Worm (Caenorhabditis elegans) whole organism, L1 larva: ENCODE data around the gene C05E4.7.

Source experiments
- C34B4.2 ChIP-seq: sonication (generic microtip); optimal IDR thresholded peaks from 2 replicates; lab custom pipeline; 2017; ENCODE audit warnings: mild to moderate bottlenecking, missing genetic modification characterization, missing compliant biosample characterization
- aha-1 ChIP-seq: fragments of 150-350 bp; optimal IDR thresholded peaks from 2 replicates; lab custom pipeline; 2014; ENCODE audit warnings: missing biosample characterization, missing genetic modification characterization
- alr-1 ChIP-seq: fragments of 200-800 bp; sonication (Bioruptor generic); optimal IDR thresholded peaks from 2 replicates; lab custom pipeline; 2018; ENCODE audit warnings: borderline replicate concordance, mild to moderate bottlenecking, missing genetic modification characterization, missing compliant biosample characterization
- aly-2 ChIP-seq: fragments of 150-350 bp; optimal IDR thresholded peaks from 2 replicates; lab custom pipeline; 2014; ENCODE audit warnings: missing biosample characterization, missing genetic modification characterization
- ceh-63 ChIP-seq: fragments of 200-800 bp; sonication (Bioruptor generic); optimal IDR thresholded peaks from 2 replicates; lab custom pipeline; 2018; ENCODE audit warnings: mild to moderate bottlenecking, missing genetic modification characterization, missing compliant biosample characterization
- ceh-82 ChIP-seq, 3 experiments: fragments of 150-350 bp in 1 of 3; sonication (generic microtip) in 2 of 3; optimal IDR thresholded peaks; 2 replicates each; lab custom pipeline; 2014 to 2017; ENCODE audit warnings: missing biosample characterization in 3 of 3, missing genetic modification characterization in 3 of 3
- ceh-90 ChIP-seq: sonication (generic microtip); optimal IDR thresholded peaks from 2 replicates; lab custom pipeline; 2016; ENCODE audit warnings: missing genetic modification characterization, missing compliant biosample characterization
- ces-1 ChIP-seq: fragments of 150-350 bp; optimal IDR thresholded peaks from 2 replicates; lab custom pipeline; 2014; ENCODE audit warnings: missing biosample characterization, missing genetic modification reagents, missing genetic modification characterization
- dsc-1 ChIP-seq: sonication (generic microtip); optimal IDR thresholded peaks from 2 replicates; lab custom pipeline; 2016; ENCODE audit warnings: mild to moderate bottlenecking, missing genetic modification characterization, missing compliant biosample characterization
- efl-1 ChIP-seq, 4 experiments: fragments of 150-350 bp; optimal IDR thresholded peaks in 3 of 4; peaks in 1 of 4; 1 replicate in 1 of 4; 2 replicates in 3 of 4; lab custom pipeline; 2014; ENCODE audit warnings: missing biosample characterization in 2 of 4, missing genetic modification characterization in 2 of 4, missing genetic modification reagents in 2 of 4
- efl-3 ChIP-seq: fragments of 200-800 bp; sonication (Bioruptor generic); optimal IDR thresholded peaks from 2 replicates; lab custom pipeline; 2018; ENCODE audit warnings: mild to moderate bottlenecking, missing genetic modification characterization, missing compliant biosample characterization
- egl-13 ChIP-seq: sonication (generic microtip); optimal IDR thresholded peaks from 2 replicates; lab custom pipeline; 2016; ENCODE audit warnings: missing genotype, missing genetic modification reagents, missing genetic modification characterization, missing compliant biosample characterization
- egl-27 ChIP-seq, 2 experiments: fragments of 150-350 bp in 1 of 2; sonication (generic microtip); optimal IDR thresholded peaks; 3 replicates each; lab custom pipeline; 2017 to 2018; ENCODE audit warnings: missing biosample characterization in 2 of 2, missing genetic modification characterization in 2 of 2, missing genetic modification reagents in 2 of 2
- ets-5 ChIP-seq: fragments of 200-800 bp; sonication (Bioruptor generic); IDR thresholded peaks from 2 replicates; pipeline ENCODE4 v1.3.6; 2022; ENCODE audit warnings: missing genetic modification characterization, missing compliant biosample characterization
- fkh-10 ChIP-seq: sonication (generic microtip); optimal IDR thresholded peaks from 2 replicates; lab custom pipeline; 2017; ENCODE audit warnings: missing biosample characterization, missing genetic modification reagents, missing genetic modification characterization
- fos-1 ChIP-seq: fragments of 150-350 bp; optimal IDR thresholded peaks from 2 replicates; lab custom pipeline; 2014; ENCODE audit warnings: missing biosample characterization, missing genetic modification characterization
- grh-1 ChIP-seq: fragments of 200-800 bp; sonication (Bioruptor generic); IDR thresholded peaks from 2 replicates; pipeline ENCODE4 v1.3.6; 2022; ENCODE audit warnings: missing genetic modification reagents, missing genetic modification characterization, missing compliant biosample characterization
- hlh-4 ChIP-seq: sonication (generic microtip); optimal IDR thresholded peaks from 2 replicates; lab custom pipeline; 2016; ENCODE audit warnings: mild to moderate bottlenecking, missing genetic modification characterization, missing compliant biosample characterization
- hpl-2 ChIP-seq: fragments of 150-350 bp; optimal IDR thresholded peaks from 2 replicates; lab custom pipeline; 2014; ENCODE audit warnings: missing biosample characterization, missing genetic modification reagents, missing genetic modification characterization
- lin-14 ChIP-seq: fragments of 200-800 bp; sonication (Bioruptor generic); optimal IDR thresholded peaks from 2 replicates; lab custom pipeline; 2018; ENCODE audit warnings: mild to moderate bottlenecking, missing genetic modification characterization, moderate library complexity, missing compliant biosample characterization
- lin-15B ChIP-seq: fragments of 150-350 bp; sonication (generic microtip); optimal IDR thresholded peaks from 3 replicates; lab custom pipeline; 2014; ENCODE audit warnings: missing biosample characterization, missing genetic modification characterization
- lin-39 ChIP-seq: fragments of 150-350 bp; optimal IDR thresholded peaks from 2 replicates; lab custom pipeline; 2014; ENCODE audit warnings: missing biosample characterization, missing genetic modification reagents, missing genetic modification characterization
- lir-3 ChIP-seq: sonication (generic microtip); optimal IDR thresholded peaks from 2 replicates; lab custom pipeline; 2016; ENCODE audit warnings: mild to moderate bottlenecking, missing genetic modification characterization, moderate library complexity, missing compliant biosample characterization; ENCODE audit not compliant: poor library complexity
- lsy-2 ChIP-seq, 2 experiments: fragments of 150-350 bp; optimal IDR thresholded peaks; 2 replicates each; lab custom pipeline; 2014; ENCODE audit warnings: missing biosample characterization in 2 of 2, missing genetic modification characterization in 2 of 2
- mab-9 ChIP-seq: fragments of 200-800 bp; sonication (Bioruptor generic); IDR thresholded peaks from 2 replicates; pipeline ENCODE4 v1.3.6; 2022; ENCODE audit warnings: missing genetic modification reagents, missing genetic modification characterization, missing compliant biosample characterization
- mep-1 ChIP-seq: fragments of 150-350 bp; optimal IDR thresholded peaks from 2 replicates; lab custom pipeline; 2014; ENCODE audit warnings: missing biosample characterization, missing genetic modification characterization
- nhr-11 ChIP-seq: fragments of 150-350 bp; optimal IDR thresholded peaks from 2 replicates; lab custom pipeline; 2014; ENCODE audit warnings: missing biosample characterization, missing genetic modification characterization
- nhr-19 ChIP-seq: fragments of 200-800 bp; sonication (Bioruptor generic); conservative IDR thresholded peaks from 2 replicates; pipeline ENCODE4 v1.3.6; 2022; ENCODE audit warnings: missing genetic modification characterization, missing compliant biosample characterization
- nhr-20 ChIP-seq: sonication (generic microtip); optimal IDR thresholded peaks from 2 replicates; lab custom pipeline; 2016; ENCODE audit warnings: mild to moderate bottlenecking, missing genetic modification characterization, missing compliant biosample characterization
- nhr-237 ChIP-seq: fragments of 150-350 bp; optimal IDR thresholded peaks from 2 replicates; lab custom pipeline; 2014; ENCODE audit warnings: missing biosample characterization, missing genetic modification characterization
- nhr-47 ChIP-seq: sonication (generic microtip); optimal IDR thresholded peaks from 2 replicates; lab custom pipeline; 2016; ENCODE audit warnings: mild to moderate bottlenecking, missing genetic modification characterization, moderate library complexity, missing compliant biosample characterization
- nhr-76 ChIP-seq: sonication (generic microtip); optimal IDR thresholded peaks from 2 replicates; lab custom pipeline; 2017; ENCODE audit warnings: missing biosample characterization, missing genetic modification characterization
- nhr-84 ChIP-seq: sonication (generic microtip); optimal IDR thresholded peaks from 2 replicates; lab custom pipeline; 2017; ENCODE audit warnings: missing biosample characterization, missing genetic modification characterization
- nhr-85 ChIP-seq: sonication (generic microtip); peaks from one replicate; lab custom pipeline; 2016; ENCODE audit warnings: missing genetic modification characterization, inconsistent platforms, missing compliant biosample characterization
- nhr-90 ChIP-seq: sonication (generic microtip); optimal IDR thresholded peaks from 2 replicates; lab custom pipeline; 2016; ENCODE audit warnings: mild to moderate bottlenecking, missing genetic modification characterization, missing compliant biosample characterization; ENCODE audit not compliant: poor library complexity
- pag-3 ChIP-seq: sonication (generic microtip); optimal IDR thresholded peaks from 2 replicates; lab custom pipeline; 2017; ENCODE audit warnings: missing genetic modification characterization, mild to moderate bottlenecking, missing compliant biosample characterization, antibody characterized with exemption, borderline replicate concordance; ENCODE audit not compliant: insufficient read depth
- pqm-1 ChIP-seq: sonication (generic microtip); optimal IDR thresholded peaks from 3 replicates; lab custom pipeline; 2017; ENCODE audit warnings: missing biosample characterization, missing genetic modification characterization
- rnt-1 ChIP-seq: sonication (generic microtip); optimal IDR thresholded peaks from 2 replicates; lab custom pipeline; 2016; ENCODE audit warnings: mild to moderate bottlenecking, missing genetic modification characterization, moderate library complexity, missing compliant biosample characterization
- snpc-4 ChIP-seq: fragments of 150-350 bp; optimal IDR thresholded peaks from 2 replicates; lab custom pipeline; 2014; ENCODE audit warnings: missing biosample characterization, missing genetic modification characterization
- sox-4 ChIP-seq: sonication (generic microtip); optimal IDR thresholded peaks from 2 replicates; lab custom pipeline; 2016; ENCODE audit warnings: missing genetic modification characterization, missing compliant biosample characterization
- sptf-1 ChIP-seq: fragments of 150-350 bp; optimal IDR thresholded peaks from 2 replicates; lab custom pipeline; 2014; ENCODE audit warnings: missing biosample characterization, missing genetic modification characterization
- unc-30 ChIP-seq: sonication (generic microtip); optimal IDR thresholded peaks from 2 replicates; lab custom pipeline; 2017; ENCODE audit warnings: missing biosample characterization, missing genetic modification characterization
- unc-62 ChIP-seq: fragments of 150-350 bp; optimal IDR thresholded peaks from 2 replicates; lab custom pipeline; 2014; ENCODE audit warnings: missing biosample characterization, missing genetic modification reagents, missing genetic modification characterization
- unc-86 ChIP-seq: sonication (generic microtip); optimal IDR thresholded peaks from 2 replicates; lab custom pipeline; 2016; ENCODE audit warnings: missing genetic modification characterization, missing compliant biosample characterization
- unc-98 ChIP-seq: fragments of 200-800 bp; sonication (Bioruptor generic); IDR thresholded peaks from 2 replicates; pipeline ENCODE4 v1.3.6; 2022; ENCODE audit warnings: missing genetic modification characterization, missing compliant biosample characterization
- vab-15 ChIP-seq: sonication (generic microtip); optimal IDR thresholded peaks from 2 replicates; lab custom pipeline; 2017; ENCODE audit warnings: missing genotype, mild to moderate bottlenecking, missing genetic modification characterization, missing compliant biosample characterization
- xbp-1 ChIP-seq: sonication (generic microtip); optimal IDR thresholded peaks from 2 replicates; lab custom pipeline; 2016; ENCODE audit warnings: missing genetic modification characterization, missing compliant biosample characterization
- zag-1 ChIP-seq: fragments of 150-350 bp; optimal IDR thresholded peaks from 2 replicates; lab custom pipeline; 2014; ENCODE audit warnings: missing biosample characterization, missing genetic modification characterization
- zip-4 ChIP-seq: fragments of 200-800 bp; sonication (Bioruptor generic); optimal IDR thresholded peaks from 2 replicates; lab custom pipeline; 2018; ENCODE audit warnings: mild to moderate bottlenecking, missing genetic modification characterization, moderate library complexity, missing compliant biosample characterization
- ztf-4 ChIP-seq: fragments of 150-350 bp; optimal IDR thresholded peaks from 2 replicates; lab custom pipeline; 2014; ENCODE audit warnings: missing biosample characterization, missing genetic modification characterization

C05E4.7 gene

ce11 chrV:728822-729493, 13.0 kb upstream of the C05E4.7 start (continued):
- TF ChIP-seq fkh-10 (GFP tag; lab: Kevin White, UChicago) = no peak
- TF ChIP-seq sox-4 (tag; lab: Kevin White, UChicago) = no peak
- TF ChIP-seq unc-86 (tag; lab: Kevin White, UChicago) = no peak
- TF ChIP-seq zip-4 = no peak
- TF ChIP-seq nhr-85 (tag; lab: Kevin White, UChicago) = peak; percentile 75
- TF ChIP-seq snpc-4 = no peak
- no peak for TF ChIP-seq ets-5
- TF ChIP-seq mab-9 (GFP tag; lab: Robert Waterston, UW) = no peak
- TF ChIP-seq efl-3 (GFP tag; lab: Kevin White, UChicago) = no peak
- TF ChIP-seq nhr-76 (tag; lab: Kevin White, UChicago) = no peak
- TF ChIP-seq unc-62 (GFP tag; lab: Kevin White, UChicago) = no peak
- peak; percentile 76 for TF ChIP-seq ztf-4 (tag; lab: Kevin White, UChicago)
- TF ChIP-seq egl-13 (tag; lab: Kevin White, UChicago) = no peak
- TF ChIP-seq xbp-1 (tag; lab: Kevin White, UChicago) = peak; percentile 44
- no peak for TF ChIP-seq nhr-84 (tag; lab: Kevin White, UChicago)
- TF ChIP-seq ces-1 (GFP tag; lab: Kevin White, UChicago) = no peak
- no peak for TF ChIP-seq nhr-11 (tag; lab: Kevin White, UChicago)
- peak; percentile 57 for TF ChIP-seq nhr-47 (tag; lab: Kevin White, UChicago)
- no peak for TF ChIP-seq dsc-1
- TF ChIP-seq unc-98 (GFP tag; lab: Robert Waterston, UW) = no peak
- TF ChIP-seq hlh-4 (tag; lab: Kevin White, UChicago) = no peak
- TF ChIP-seq unc-30 (tag; lab: Kevin White, UChicago) = no peak
- no peak for TF ChIP-seq aly-2 (tag; lab: Kevin White, UChicago)
- TF ChIP-seq egl-27 (tag; optimal IDR thresholded peaks at IDR 0.05; lab: Kevin White, UChicago) = no peak
- TF ChIP-seq nhr-237 = no peak
- no peak for TF ChIP-seq lin-39 (tag; lab: Kevin White, UChicago)
- no peak for TF ChIP-seq zag-1 (tag; lab: Kevin White, UChicago)
- TF ChIP-seq nhr-20 (tag; lab: Kevin White, UChicago) = peak; percentile 84
- no peak for TF ChIP-seq C34B4.2 (tag; lab: Kevin White, UChicago)
- TF ChIP-seq fos-1 = no peak
- no peak for TF ChIP-seq ceh-90
- no peak for TF ChIP-seq alr-1
- no peak for TF ChIP-seq aha-1 (tag; lab: Kevin White, UChicago)
- no peak for TF ChIP-seq ceh-63
- TF ChIP-seq, all 84 proteins: peak for 31

ce11 chrV:730216-730615, 11.7 kb upstream of the C05E4.7 start:
- TF ChIP-seq dsc-1 (no peak), sptf-1 (tag; lab: Kevin White, UChicago) (no peak), unc-30 (tag; lab: Kevin White, UChicago) (no peak), efl-1 (optimal IDR thresholded peaks at IDR 0.05; lab: Kevin White, UChicago) (peak in 1 of 2 experiments; percentile 6), efl-1 (GFP tag; optimal IDR thresholded peaks at IDR 0.05 in 1 of 2; lab: Kevin White, UChicago) (no peak), nhr-237 (no peak), nhr-90 (tag; lab: Kevin White, UChicago) (peak; percentile 74), efl-3 (GFP tag; lab: Kevin White, UChicago) (no peak), lin-15B (tag; lab: Kevin White, UChicago) (no peak), ces-1 (GFP tag; lab: Kevin White, UChicago) (no peak), rnt-1 (tag; lab: Kevin White, UChicago) (peak; percentile 44), nhr-11 (tag; lab: Kevin White, UChicago) (no peak), pqm-1 (tag; lab: Kevin White, UChicago) (no peak), aly-2 (tag; lab: Kevin White, UChicago) (no peak), lir-3 (peak; percentile 61), lin-14 (GFP tag; lab: Kevin White, UChicago) (peak; percentile 71), pag-3 (tag; lab: Kevin White, UChicago) (no peak), mep-1 (tag; lab: Kevin White, UChicago) (peak; percentile 40), nhr-19 (GFP tag; lab: Robert Waterston, UW) (peak; percentile 94), xbp-1 (tag; lab: Kevin White, UChicago) (peak; percentile 5), vab-15 (tag; lab: Kevin White, UChicago) (no peak), egl-13 (tag; lab: Kevin White, UChicago) (no peak), nhr-47 (tag; lab: Kevin White, UChicago) (peak; percentile 49), alr-1 (no peak), ceh-82 (tag; optimal IDR thresholded peaks at IDR 0.05; lab: Kevin White, UChicago) (no peak), lsy-2 (tag; optimal IDR thresholded peaks at IDR 0.05; lab: Kevin White, UChicago) (peak; percentile 26 to 34), grh-1 (GFP tag; lab: Robert Waterston, UW) (peak; percentile 56; the same call in 1 of the 2 replicates), hpl-2 (GFP tag; lab: Kevin White, UChicago) (no peak)
